Fruit fly (Drosophila melanogaster) whole organism, larva: ENCODE measurements around the gene sip1.

ENCODE experiments used
- noc ChIP-seq: fragments of 200-800 bp; sonication (Bioruptor generic); optimal IDR thresholded peaks from 3 replicates; lab custom pipeline; 2019; ENCODE audit warnings: missing biosample characterization, mild to moderate bottlenecking, missing genetic modification characterization, moderate library complexity

The sip1 gene

DNA sequence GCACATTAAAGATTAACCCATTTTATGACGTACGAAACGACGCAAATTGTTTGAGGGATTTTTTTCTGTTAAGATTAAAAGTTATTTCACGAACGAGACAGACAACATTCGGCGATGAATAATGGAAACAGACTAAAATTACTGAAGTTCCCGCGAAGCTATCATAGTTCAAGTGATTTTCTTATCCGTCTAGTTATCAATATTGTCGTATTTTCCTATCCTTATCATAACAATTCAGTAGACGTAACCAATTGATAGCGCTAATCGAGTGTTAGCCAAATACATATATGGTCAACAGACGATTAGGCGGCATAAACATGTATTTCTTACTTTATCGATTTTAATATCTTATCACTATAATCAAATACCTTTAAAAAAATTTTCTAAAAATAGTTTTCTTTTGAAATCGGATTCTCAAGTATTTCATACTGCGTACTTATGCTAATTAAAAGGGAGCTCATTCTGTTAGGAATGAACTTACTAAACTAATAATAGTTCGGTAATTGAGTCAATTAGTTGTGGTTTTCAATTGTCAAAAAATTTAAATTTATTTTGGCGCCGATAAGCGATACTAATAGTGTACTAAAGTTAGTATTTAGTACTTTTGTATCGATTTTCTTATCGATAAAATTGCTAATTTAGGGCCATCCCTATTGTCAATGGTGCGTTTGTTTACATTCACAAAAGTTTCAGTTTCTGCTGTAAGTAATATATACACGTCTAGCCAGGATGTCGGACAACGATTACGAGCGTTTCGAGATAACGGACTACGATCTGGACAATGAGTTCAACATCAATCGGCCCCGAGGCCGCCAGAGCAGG is at the start of gene sip1, which contains the start of gene CG11149:
TSS of gene sip1 (plus strand) at position 645 of the 822 bp plus-strand sequence.
TSS of gene CG11149 (minus strand) at position 493 of the 822 bp plus-strand sequence.
- TF ChIP-seq noc: peak; percentile 80

DNA sequence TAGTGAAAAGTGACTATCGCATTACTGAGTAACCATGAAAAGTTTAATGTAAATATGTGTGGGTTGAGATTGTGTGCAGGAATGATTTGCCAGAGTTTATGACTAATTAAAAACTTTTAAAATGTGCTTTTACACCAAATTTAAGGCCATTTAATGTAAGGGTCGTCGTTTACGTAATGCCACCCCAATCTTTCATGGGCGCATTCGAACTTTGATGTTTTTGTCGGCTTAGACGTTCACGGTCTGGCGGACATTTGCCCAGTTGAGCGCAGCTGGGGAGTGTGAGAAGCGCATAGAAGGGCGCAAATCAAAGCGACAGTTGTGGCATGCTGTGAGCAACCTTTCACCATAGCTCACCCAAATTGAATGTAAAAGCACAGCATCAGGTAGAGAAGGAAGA is 42.6 kb upstream of the sip1 start, which contains the start of gene CG12511:
TSS of gene CG12511 (plus strand) at position 301 of the 400 bp plus-strand sequence.
- TF ChIP-seq noc: no peak

DNA sequence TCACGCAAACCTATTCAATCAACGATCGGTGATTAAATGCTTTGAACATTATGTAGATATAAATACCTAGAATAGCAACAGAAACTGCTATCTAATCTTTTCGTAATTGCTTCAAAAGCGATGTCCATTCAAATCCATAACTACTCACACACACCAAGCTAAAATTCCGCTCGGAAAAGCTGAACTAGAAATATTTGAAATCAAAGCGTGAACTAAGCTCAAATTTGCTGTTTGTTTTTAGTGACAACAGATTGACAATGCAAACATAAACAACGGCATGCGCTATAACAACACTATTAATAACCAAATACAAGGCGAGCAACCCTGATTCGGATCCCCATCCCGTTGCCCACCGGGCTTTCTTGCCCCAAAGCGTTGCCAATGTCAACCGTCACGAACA is 14.8 kb upstream of the sip1 start, which contains the start of gene CG7236:
TSS of gene CG7236 (plus strand) at position 301 of the 400 bp plus-strand sequence.
- TF ChIP-seq noc: no peak

DNA sequence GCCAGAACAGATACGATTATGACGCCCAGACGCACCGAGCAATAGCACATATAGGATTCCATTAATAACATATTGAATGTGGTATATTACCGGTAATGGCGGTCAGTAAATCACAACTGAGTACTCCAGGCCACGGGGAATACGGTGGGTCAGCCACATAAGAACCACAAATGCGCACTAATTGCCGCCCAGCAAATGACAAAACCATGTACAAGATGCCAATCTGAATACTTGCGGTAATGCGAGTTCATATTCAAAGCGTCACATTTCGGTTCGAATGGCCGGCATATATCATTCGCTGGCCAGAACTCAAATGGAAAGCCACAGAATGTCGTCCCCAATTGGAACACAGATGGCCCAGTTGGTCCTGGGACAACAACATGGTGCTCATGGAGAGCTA is 4.3 kb upstream of the sip1 start, which contains the start of the genes CG14007 and CG34011:
TSS of gene CG14007 (minus strand) at position 101 of the 400 bp plus-strand sequence.
TSS of gene CG34011 (plus strand) at position 122 of the 400 bp plus-strand sequence.
- no peak for TF ChIP-seq noc

DNA sequence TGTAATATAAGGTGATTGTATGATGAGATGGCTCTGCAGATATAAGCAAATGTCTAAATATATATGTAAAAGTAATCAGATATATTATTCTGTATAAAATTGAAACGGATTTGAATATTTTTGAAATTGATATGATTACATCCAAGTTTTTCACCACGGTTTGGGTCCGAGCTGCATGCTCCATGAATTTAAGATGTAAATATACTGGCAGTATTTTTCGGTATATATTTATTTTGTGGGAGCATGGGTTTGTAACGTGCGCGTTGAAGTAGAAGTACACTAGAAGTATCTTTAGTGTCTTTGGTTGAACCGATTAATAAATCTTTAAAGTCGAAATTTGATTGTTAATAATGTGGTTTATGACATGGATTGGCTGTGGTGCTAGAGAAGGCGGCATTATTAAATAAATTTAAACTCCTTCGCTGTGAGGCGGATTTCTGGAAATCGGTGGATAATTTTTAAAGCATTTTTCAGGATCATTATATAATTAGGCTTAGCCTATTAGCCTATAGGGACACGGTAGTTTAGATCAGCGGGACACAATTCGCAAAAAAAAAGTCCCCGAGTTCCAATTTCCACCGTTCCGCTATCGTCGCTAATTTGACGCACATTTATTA is 3.1 kb downstream of the sip1 start:
- TF ChIP-seq noc: no peak

DNA sequence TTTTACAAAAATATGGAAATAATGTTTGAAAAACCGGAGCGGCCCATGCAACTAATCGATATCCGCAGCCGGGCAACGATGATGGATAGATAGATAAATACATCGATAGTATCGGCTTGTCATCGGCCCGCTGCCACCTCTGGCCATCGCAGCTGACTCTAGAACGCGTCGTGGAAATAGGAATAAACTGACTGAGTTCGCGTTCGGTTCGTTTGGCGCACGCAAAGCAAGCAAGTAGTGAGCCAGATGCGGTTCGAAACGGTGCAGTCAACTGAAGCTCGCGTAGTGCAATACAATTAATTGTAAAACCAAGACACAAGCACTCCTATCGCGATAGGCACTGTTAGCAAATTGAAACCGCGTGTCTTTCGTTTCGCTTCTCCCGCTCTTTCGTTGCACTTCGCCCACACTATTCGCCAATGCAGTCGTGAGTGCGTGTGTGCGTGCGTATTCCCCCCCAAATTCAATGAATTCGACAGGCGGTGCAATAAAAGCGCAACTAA is 3.7 kb downstream of the sip1 start, which contains the start of gene CG11030:
TSS of gene CG11030 (plus strand) at position 136 of the 503 bp plus-strand sequence.
- no peak for TF ChIP-seq noc

DNA sequence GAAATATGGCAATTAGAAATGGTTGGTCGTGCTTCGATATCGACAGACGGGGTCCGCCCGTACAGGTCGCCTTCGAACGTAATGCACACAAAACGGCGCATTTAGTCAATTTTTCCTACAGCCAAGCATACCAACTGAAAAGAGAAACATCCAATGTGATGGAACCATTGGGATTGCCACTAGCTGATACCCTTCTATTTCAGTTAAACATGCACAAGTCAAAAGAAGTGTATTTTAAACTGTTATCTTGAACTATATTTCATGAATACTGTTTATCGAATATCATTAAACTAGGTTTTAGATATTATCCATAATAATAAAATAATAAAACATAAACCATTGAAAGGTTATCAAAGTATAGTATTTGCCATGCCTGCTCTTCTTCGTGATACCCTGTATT is 5.2 kb downstream of the sip1 start:
- no peak for TF ChIP-seq noc

DNA sequence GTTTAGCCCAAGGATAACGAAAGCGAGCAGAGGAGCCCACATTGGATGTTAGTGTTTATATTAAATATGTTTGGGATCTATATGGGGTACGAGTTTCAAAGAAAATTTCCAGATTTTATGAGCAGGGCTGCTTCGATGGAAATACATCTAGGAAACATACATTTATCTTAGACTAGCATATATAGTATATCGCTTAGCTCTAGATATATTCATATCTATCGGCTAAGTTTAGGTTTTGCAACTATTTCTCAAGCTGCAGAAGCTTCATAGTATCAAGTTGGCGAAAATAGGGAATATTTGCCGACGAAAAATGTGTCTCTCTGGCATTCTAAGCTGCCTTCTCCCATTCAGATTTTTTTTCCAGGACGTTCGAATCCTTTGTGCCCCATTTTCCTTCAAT is 7.9 kb downstream of the sip1 start, which contains the start of gene CG14006:
TSS of gene CG14006 (minus strand) at position 101 of the 400 bp plus-strand sequence.
- TF ChIP-seq noc: no peak

DNA sequence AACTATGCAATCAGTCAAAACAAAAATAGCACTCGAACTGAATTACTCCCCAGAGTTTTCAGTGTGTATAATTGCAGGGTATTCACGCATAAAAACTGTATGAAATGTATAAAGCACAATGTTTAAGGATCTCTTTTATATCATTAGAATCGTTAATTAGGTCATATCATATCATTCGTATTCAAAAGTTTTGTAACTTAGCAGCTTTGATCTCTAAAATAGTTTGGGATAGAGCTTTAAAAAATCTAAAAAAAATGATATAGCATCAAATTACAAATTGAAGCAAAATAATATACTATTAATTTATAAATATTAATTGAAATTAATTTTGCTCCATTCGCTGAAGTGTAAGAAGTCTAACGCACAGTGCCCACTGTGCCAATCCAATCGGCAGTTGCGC is 9.6 kb downstream of the sip1 start:
- TF ChIP-seq noc: no peak

DNA sequence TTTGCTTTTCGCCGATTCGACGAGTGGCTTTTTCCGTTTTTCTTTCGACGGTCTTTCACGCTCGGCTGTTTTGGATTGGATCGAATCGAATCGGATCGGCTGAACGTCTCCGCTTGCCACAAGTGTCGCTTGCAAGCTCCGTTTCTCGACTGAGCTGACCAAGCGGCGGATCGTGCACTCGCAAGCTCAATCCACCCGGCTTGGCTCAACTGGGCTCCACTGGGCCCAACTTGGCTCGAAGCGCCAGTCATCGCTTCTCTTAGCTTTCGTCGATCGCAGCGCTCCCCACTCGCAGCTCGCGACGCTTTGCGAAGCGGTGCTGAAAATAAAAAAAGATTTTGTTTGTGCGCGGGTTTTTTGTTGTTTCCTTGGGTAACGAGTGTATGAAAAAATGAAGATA is 19.9 kb downstream of the sip1 start:
- no peak for TF ChIP-seq noc

DNA sequence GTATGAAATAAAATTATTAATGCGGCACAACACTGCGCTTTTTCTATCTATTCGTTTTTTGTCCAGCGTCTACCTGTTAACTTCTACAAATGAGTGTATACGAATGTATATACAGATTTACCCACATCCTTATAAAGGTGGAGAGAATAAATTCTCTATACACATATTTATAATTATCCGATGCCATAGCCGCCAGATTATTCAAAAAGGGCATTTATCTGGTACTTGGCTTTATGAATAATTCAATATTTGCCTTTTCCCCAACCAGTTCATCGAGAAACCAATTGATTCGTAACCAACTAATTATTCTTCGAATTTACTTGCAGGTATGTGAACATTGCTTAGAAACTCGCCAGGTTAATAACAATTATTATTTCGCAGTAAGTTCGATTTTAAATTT is 20.3 kb downstream of the sip1 start, which contains the start of gene CG11147:
TSS of gene CG11147 (minus strand) at position 101 of the 400 bp plus-strand sequence.
- TF ChIP-seq noc: no peak

DNA sequence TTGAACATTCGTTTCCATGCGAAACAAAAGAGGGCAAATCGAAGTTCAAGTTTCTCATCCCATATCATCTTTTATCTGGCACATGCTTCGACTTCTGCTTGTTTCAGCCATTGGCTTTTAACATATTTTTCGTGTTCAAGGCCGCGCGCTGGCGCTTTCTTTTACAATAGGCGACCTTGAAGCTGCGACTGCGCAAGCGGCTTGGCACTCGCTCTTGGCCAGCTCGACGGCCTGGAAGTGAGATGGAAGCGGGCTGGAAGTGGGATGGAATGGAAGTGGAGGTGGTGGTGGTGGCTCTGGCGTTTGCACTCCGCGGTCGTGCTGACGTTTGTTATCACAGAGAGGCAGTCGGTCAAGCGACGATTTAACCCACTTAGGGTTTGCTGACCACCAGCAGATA is 21.6 kb downstream of the sip1 start:
- TF ChIP-seq noc: no peak

DNA sequence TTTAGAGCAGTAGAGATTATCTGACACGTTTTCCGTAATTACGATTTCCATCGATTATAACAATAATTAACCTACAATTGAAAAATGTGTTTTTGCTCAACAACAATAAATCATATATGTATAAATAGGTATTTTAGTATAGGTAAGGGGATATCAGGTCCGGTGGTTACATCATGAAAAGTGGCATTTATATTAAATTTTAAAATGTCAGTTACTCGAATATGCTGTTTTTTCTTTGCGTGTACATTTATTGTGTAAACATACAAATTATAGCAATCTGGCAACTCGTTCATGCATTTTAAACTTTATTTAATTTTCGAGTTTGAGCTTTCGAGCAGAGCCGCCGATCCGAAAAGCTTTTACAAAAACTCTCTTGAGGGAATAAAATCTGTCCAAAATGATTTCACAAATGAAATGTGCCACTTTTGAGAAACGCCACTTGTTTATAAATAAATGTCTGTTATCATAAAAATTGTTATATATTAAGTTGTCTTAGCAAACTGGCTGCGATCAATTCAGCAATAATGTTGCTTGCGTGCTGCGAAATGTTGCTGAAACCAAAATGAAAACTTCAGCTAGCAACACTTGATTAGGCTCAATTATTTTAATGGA is 22.8 kb downstream of the sip1 start:
- TF ChIP-seq noc: no peak

DNA sequence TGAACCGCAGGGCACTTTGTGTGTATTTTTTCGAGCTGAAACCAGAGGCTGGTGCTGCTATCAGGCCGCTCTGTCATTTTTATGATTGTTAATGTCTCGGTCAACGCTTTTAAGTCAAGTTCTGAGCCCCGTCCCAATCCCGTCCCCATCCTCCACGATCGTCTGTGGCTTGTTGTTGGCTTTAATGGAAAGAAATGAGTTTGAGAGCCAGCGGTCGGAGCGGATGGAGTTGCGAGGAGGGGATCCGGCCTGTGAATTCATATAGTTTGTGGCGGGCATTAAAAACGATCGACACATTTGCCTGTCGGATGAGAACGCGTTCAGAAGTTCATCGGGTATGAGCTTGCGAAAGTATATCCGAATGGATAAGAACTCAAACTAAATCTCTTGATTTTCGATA is 25.0 kb downstream of the sip1 start, which contains the start of gene CG11029:
TSS of gene CG11029 (plus strand) at position 301 of the 400 bp plus-strand sequence.
- no peak for TF ChIP-seq noc

DNA sequence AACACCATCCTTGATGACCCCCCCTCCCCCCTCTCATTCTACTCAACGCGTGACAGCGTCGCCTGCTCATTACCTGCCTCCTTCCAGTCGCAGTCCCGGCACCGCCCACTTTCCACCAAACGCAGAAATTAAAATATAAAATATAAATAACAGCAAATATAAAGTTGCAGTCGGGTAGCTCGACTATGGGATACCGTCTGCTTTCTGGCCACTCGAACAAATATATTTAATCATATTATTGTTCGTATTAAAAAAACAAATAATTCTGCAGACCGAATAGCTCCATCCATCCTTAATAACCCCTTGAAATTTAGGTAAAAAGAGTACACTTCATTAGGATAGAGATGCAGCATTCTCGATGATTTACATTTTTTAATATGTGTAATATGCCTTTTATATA is 27.3 kb downstream of the sip1 start:
- no peak for TF ChIP-seq noc

DNA sequence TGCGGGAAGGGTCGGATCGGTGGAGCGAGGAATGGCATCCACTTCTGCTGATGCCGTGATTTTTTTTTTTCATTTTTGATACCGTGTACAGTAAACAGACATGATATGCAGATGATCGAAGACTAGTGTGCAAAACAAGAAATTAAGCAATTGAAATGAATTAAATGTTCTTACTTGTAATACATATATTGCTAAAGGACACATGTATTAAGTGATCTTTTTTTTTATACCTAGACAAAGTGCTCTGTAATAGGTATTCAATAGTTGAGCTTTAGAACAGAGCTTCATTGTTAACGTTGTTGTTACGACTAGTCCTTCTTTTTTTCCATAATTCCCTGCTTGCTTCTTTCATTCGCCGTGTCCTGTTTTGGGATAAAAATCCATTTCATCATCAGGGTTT is 30.6 kb downstream of the sip1 start:
- no peak for TF ChIP-seq noc

DNA sequence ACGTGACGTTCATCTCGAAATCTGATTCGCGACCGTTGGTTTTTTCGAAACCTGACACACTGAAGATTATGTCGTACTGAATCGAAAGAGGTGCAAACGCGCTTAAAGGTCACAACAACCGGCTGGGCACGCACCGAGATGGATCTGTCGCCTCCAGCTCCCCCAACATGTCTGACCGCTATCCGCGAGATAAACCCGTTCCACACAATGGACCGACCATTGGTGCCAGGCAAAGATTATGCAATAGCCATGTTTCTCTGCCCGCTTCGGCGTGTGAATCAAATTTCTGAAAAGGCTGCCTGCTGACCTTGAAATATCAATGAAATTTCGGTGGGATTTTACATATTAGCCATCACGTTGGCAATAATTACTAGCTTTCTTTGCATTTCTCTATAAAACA is 44.3 kb downstream of the sip1 start:
- TF ChIP-seq noc: no peak
